Fruit fly (Drosophila melanogaster) whole organism, wandering third instar larva: ENCODE measurements around the gene Wdr92.
A peak's percentile ranks its signal among the peaks of the same experiment; 100 is the strongest.

Experiments used
- CG9705 ChIP-seq: fragments of 200-800 bp; sonication (Bioruptor generic); optimal IDR thresholded peaks from 2 replicates; lab custom pipeline; 2018; ENCODE audit warnings: missing biosample characterization, mild to moderate bottlenecking, missing genetic modification characterization
- Dif ChIP-seq: fragments of 200-275, 200-300 bp; sonication (Bioruptor generic); optimal IDR thresholded peaks from 2 replicates; lab custom pipeline; 2018; ENCODE audit warnings: missing biosample characterization, missing genetic modification characterization; ENCODE audit not compliant: partially characterized antibody
- GATAd ChIP-seq: sonication (Bioruptor generic); optimal IDR thresholded peaks from 2 replicates; lab custom pipeline; 2016; ENCODE audit warnings: missing biosample characterization, missing genetic modification characterization
- HLH106 ChIP-seq: fragments of 200-800 bp; optimal IDR thresholded peaks from 3 replicates; lab custom pipeline; 2019; ENCODE audit warnings: missing biosample characterization, mild to moderate bottlenecking, missing genetic modification characterization, moderate library complexity
- Hnf4 ChIP-seq: fragments of 200-800 bp; sonication (Bioruptor generic); optimal IDR thresholded peaks from 2 replicates; lab custom pipeline; 2016; ENCODE audit warnings: missing biosample characterization, mild to moderate bottlenecking, missing genetic modification characterization
- Hr83 ChIP-seq: fragments of 200-300 bp; sonication (Bioruptor generic); optimal IDR thresholded peaks from 2 replicates; lab custom pipeline; 2016; ENCODE audit warnings: missing biosample characterization, mild to moderate bottlenecking, missing genetic modification characterization, moderate library complexity; ENCODE audit not compliant: poor library complexity, severe bottlenecking
- Jra ChIP-seq: sonication (Bioruptor generic); optimal IDR thresholded peaks from 2 replicates; lab custom pipeline; 2016; ENCODE audit warnings: missing biosample characterization, missing genetic modification characterization
- Myc ChIP-seq: fragments of >200 bp; optimal IDR thresholded peaks from 2 replicates; lab custom pipeline; 2017
- N ChIP-seq: fragments of >200 bp; optimal IDR thresholded peaks from 2 replicates; lab custom pipeline; 2018; ENCODE audit warnings: missing biosample characterization, missing external identifiers, missing genetic modification characterization
- OdsH ChIP-seq: fragments of 200-800 bp; sonication (Bioruptor generic); optimal IDR thresholded peaks from 2 replicates; lab custom pipeline; 2016; ENCODE audit warnings: missing biosample characterization, mild to moderate bottlenecking, missing genetic modification characterization
- Rel ChIP-seq, 2 experiments: fragments of 200-800 bp; sonication (Bioruptor generic) in 1 of 2; optimal IDR thresholded peaks; 2 replicates in 1 of 2; 3 replicates in 1 of 2; lab custom pipeline; 2016 to 2019; ENCODE audit warnings: mild to moderate bottlenecking in 2 of 2, missing biosample characterization in 2 of 2, missing genetic modification characterization in 2 of 2, moderate library complexity in 1 of 2
- Vsx2 ChIP-seq: fragments of 200-300, 225-300 bp; sonication (Bioruptor generic); optimal IDR thresholded peaks from 2 replicates; lab custom pipeline; 2018; ENCODE audit warnings: missing biosample characterization, missing genetic modification characterization; ENCODE audit not compliant: partially characterized antibody
- br ChIP-seq: fragments of 200-800 bp; sonication (Bioruptor generic); optimal IDR thresholded peaks from 2 replicates; lab custom pipeline; 2016; ENCODE audit warnings: missing biosample characterization, missing genetic modification characterization
- dsf ChIP-seq: sonication (Bioruptor generic); optimal IDR thresholded peaks from 2 replicates; lab custom pipeline; 2016; ENCODE audit warnings: missing biosample characterization, missing genetic modification characterization, borderline replicate concordance
- ey ChIP-seq: fragments of 200-800 bp; sonication (Bioruptor generic); optimal IDR thresholded peaks from 2 replicates; lab custom pipeline; 2016; ENCODE audit warnings: missing biosample characterization, missing genetic modification characterization
- foxo ChIP-seq, 2 experiments: fragments of 200-800 bp; sonication (Bioruptor generic); optimal IDR thresholded peaks; 2 replicates in 1 of 2; 3 replicates in 1 of 2; lab custom pipeline; 2016 to 2017; ENCODE audit warnings: missing biosample characterization in 2 of 2, missing genetic modification characterization in 2 of 2
- h ChIP-seq: fragments of 200-800 bp; sonication (Bioruptor generic); optimal IDR thresholded peaks from 3 replicates; lab custom pipeline; 2016; ENCODE audit warnings: missing biosample characterization, mild to moderate bottlenecking, missing genetic modification characterization
- pan ChIP-seq: fragments of >200 bp; optimal IDR thresholded peaks from 2 replicates; lab custom pipeline; 2017
- psq ChIP-seq: fragments of 200-800 bp; sonication (Bioruptor generic); optimal IDR thresholded peaks from 3 replicates; lab custom pipeline; 2017; ENCODE audit warnings: missing biosample characterization, mild to moderate bottlenecking, missing genetic modification characterization, moderate library complexity
- rgr ChIP-seq: fragments of 200-800 bp; sonication (Bioruptor generic); optimal IDR thresholded peaks from 3 replicates; lab custom pipeline; 2016; ENCODE audit warnings: missing biosample characterization, mild to moderate bottlenecking, missing genetic modification characterization
- tai ChIP-seq: sonication (Bioruptor generic); optimal IDR thresholded peaks from 2 replicates; lab custom pipeline; 2016; ENCODE audit warnings: missing biosample characterization, missing genetic modification characterization
- woc ChIP-seq: sonication (Bioruptor generic); optimal IDR thresholded peaks from 2 replicates; lab custom pipeline; 2016; ENCODE audit warnings: missing biosample characterization, mild to moderate bottlenecking, missing genetic modification characterization

Gene Wdr92

dm6 chr3L:17950132-17950815 is 42.3 kb downstream of the Wdr92 start:
- TF ChIP-seq dsf (no peak), tai (GFP tag; lab: Kevin White, UChicago) (no peak), rgr (GFP tag; lab: Kevin White, UChicago) (peak; percentile 7), br (GFP tag; lab: Kevin White, UChicago) (peak; percentile 50), Hr83 (peak; percentile 45), foxo (GFP tag; optimal IDR thresholded peaks at IDR 0.05; lab: Kevin White, UChicago) (peak in 1 of 2 experiments; percentile 42), Myc (no peak), pan (no peak), Jra (GFP tag; lab: Kevin White, UChicago) (peak; percentile 45), Rel (GFP tag; optimal IDR thresholded peaks at IDR 0.05; lab: Kevin White, UChicago) (peak; percentile 49), Rel (tag; optimal IDR thresholded peaks at IDR 0.05; lab: Kevin White, UChicago) (peak; percentile 67), h (peak; percentile 92), woc (GFP tag; lab: Kevin White, UChicago) (no peak), psq (GFP tag; lab: Kevin White, UChicago) (no peak), CG9705 (no peak)

dm6 chr3L:17956369-17957007 is 48.5 kb downstream of the Wdr92 start:
- TF ChIP-seq Jra (GFP tag; lab: Kevin White, UChicago) (no peak), ey (no peak), OdsH (GFP tag; lab: Kevin White, UChicago) (no peak), Vsx2 (GFP tag; lab: Kevin White, UChicago) (no peak), rgr (GFP tag; lab: Kevin White, UChicago) (no peak), Hr83 (no peak)

DNA sequence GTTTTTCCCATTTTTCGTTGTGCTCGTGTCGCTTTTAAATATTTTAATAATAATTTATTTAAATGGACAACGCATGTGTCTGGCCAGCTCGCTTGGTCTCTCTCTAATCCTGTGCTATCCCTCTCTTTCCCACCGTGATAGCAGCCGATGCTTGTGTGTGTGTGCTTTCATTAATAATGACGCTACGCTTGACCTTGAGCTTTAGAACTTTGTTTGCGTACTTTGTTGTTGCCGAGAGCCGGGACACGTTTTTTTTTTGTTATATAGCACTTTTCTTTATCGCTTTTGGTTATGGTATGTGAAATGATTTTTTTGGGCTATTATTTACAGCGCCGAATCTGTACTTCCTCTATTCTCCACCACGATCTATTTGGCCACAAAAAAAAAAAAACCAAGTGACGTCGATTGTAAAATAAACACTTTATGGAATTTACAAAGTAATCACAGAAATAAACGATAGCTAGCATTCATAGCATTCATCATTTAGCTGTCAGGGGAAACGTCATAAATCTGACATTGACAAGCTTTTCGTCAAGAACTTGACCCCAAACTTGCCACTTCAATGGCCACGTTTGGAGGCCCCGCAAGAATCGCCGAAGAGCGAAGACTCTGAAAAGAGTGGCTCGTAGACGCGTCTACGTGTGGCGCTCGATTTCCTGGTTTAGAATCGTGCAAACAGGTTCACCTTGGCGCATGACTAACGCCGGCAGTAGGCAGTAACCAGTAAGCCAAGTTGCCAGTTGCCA is 50.5 kb downstream of the Wdr92 start:
- peak; percentile 4 for TF ChIP-seq Rel (GFP tag; optimal IDR thresholded peaks at IDR 0.05; lab: Kevin White, UChicago)
- peak; percentile 21 for TF ChIP-seq Rel (tag; optimal IDR thresholded peaks at IDR 0.05; lab: Kevin White, UChicago)
- no peak for TF ChIP-seq foxo (GFP tag; optimal IDR thresholded peaks at IDR 0.05; lab: Kevin White, UChicago)
- TF ChIP-seq GATAd (GFP tag; lab: Kevin White, UChicago): no peak
- no peak for TF ChIP-seq N
- TF ChIP-seq Hr83: peak; percentile 13

DNA sequence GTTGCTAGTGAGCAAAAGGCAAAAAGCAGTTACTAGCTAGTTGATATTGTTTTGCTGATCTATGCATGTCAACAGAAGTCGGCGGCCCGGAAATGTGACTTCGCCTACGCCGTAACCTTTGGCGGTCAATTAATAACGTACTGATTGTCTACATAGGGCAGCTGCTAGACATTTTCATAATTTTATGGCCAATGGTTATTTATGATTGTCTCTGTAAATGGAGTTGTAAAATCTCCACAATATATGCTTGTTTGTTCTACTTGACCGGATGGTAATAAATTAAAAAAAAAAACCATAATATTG is 51.0 kb downstream of the Wdr92 start:
- TF ChIP-seq ey (no peak), rgr (GFP tag; lab: Kevin White, UChicago) (no peak), N (no peak), Dif (no peak), HLH106 (tag; lab: Kevin White, UChicago) (no peak), Myc (no peak), Hnf4 (GFP tag; lab: Kevin White, UChicago) (no peak), br (GFP tag; lab: Kevin White, UChicago) (no peak)
- TF ChIP-seq, all 38 proteins: peak for 0
